Worm (Caenorhabditis elegans): Measurements from ENCODE around the gene kmo-2.
"Not testable (repeated sequence)": the region's sequence is repeated elsewhere in the genome, so short reads cannot be mapped to it uniquely, and the experiment has no call there.

kmo-2 gene

ce11 chrV:12024273-12024672, 44.1 kb downstream of the kmo-2 start (continued):
- TF ChIP-seq fkh-10 (GFP tag; optimal IDR thresholded peaks at IDR 0.05), result peak; percentile 47
- TF ChIP-seq mdt-29 (GFP tag; IDR thresholded peaks at IDR 0.05), result no peak

ce11 chrV:12020940-12021339, 47.4 kb downstream of the kmo-2 start:
- no peak for TF ChIP-seq ama-1 (optimal IDR thresholded peaks at IDR 0.05)
- peak; percentile 69 for TF ChIP-seq pqm-1 (tag; optimal IDR thresholded peaks at IDR 0.05)
- no peak for TF ChIP-seq daf-16 (GFP tag; optimal IDR thresholded peaks at IDR 0.05)
- TF ChIP-seq daf-16 (tag; optimal IDR thresholded peaks at IDR 0.05), result peak; percentile 51
- no peak for TF ChIP-seq F10B5.3 (tag; optimal IDR thresholded peaks at IDR 0.05)
- no peak for TF ChIP-seq mdt-29 (GFP tag; IDR thresholded peaks at IDR 0.05)
- peak; percentile 67 for TF ChIP-seq nhr-28 (tag; optimal IDR thresholded peaks at IDR 0.05)
- TF ChIP-seq nhr-6 (tag; optimal IDR thresholded peaks at IDR 0.05), result peak; percentile 29
- TF ChIP-seq dve-1 (tag; optimal IDR thresholded peaks at IDR 0.05; ENCODE audit: insufficient read depth), result peak; percentile 42
- no peak for TF ChIP-seq zfp-3 (GFP tag; conservative IDR thresholded peaks at IDR 0.05)
- no peak for TF ChIP-seq hlh-30 (tag; optimal IDR thresholded peaks at IDR 0.05; ENCODE audit: insufficient read depth)
- TF ChIP-seq ceh-32 (tag; optimal IDR thresholded peaks at IDR 0.05; ENCODE audit: poor library complexity), result no peak
- TF ChIP-seq dmd-8 (GFP tag; IDR thresholded peaks at IDR 0.05), result no peak
- no peak for TF ChIP-seq lin-38 (GFP tag; IDR thresholded peaks at IDR 0.05)
- TF ChIP-seq spr-1 (tag; optimal IDR thresholded peaks at IDR 0.05), result no peak
- no peak for TF ChIP-seq skn-1 (tag; optimal IDR thresholded peaks at IDR 0.05)
- TF ChIP-seq zip-11 (GFP tag; IDR thresholded peaks at IDR 0.05), result no peak
- no peak for TF ChIP-seq lim-7 (GFP tag; IDR thresholded peaks at IDR 0.05)
- TF ChIP-seq aly-2 (tag; optimal IDR thresholded peaks at IDR 0.05), result no peak
- TF ChIP-seq unc-62 (GFP tag; optimal IDR thresholded peaks at IDR 0.05 in 1 of 2), result no peak
- no peak for TF ChIP-seq unc-62 (tag; optimal IDR thresholded peaks at IDR 0.05)

ce11 chrV:12020026-12020425, 48.3 kb downstream of the kmo-2 start, which contains the start of gene F10C2.3:
TSS of gene F10C2.3 (plus strand) at chrV:12020326.
- not testable (repeated sequence) for TF ChIP-seq duxl-1 (tag; optimal IDR thresholded peaks at IDR 0.05; ENCODE audit: poor library complexity); ces-1 (GFP tag; optimal IDR thresholded peaks at IDR 0.05); ceh-20 (GFP tag; IDR thresholded peaks at IDR 0.05)
